Worm (Caenorhabditis elegans) whole organism, late embryonic: Measurements from ENCODE around the gene emb-1.

Experiments
- pha-4 ChIP-seq: fragments of 150-350 bp; optimal IDR thresholded peaks from 2 replicates; lab custom pipeline; 2018; ENCODE audit warnings: missing biosample characterization, missing genetic modification reagents, missing genetic modification characterization
- sdc-2 ChIP-seq: sonication (generic microtip); optimal IDR thresholded peaks from 2 replicates; lab custom pipeline; 2016; ENCODE audit warnings: missing genotype, missing genetic modification characterization, missing compliant biosample characterization
- tbx-2 ChIP-seq: sonication (generic microtip); optimal IDR thresholded peaks from 2 replicates; lab custom pipeline; 2016; ENCODE audit warnings: missing genetic modification characterization, missing compliant biosample characterization
- ztf-16 ChIP-seq: sonication (generic microtip); optimal IDR thresholded peaks from 2 replicates; lab custom pipeline; 2017; ENCODE audit warnings: missing genetic modification characterization, missing compliant biosample characterization

DNA sequence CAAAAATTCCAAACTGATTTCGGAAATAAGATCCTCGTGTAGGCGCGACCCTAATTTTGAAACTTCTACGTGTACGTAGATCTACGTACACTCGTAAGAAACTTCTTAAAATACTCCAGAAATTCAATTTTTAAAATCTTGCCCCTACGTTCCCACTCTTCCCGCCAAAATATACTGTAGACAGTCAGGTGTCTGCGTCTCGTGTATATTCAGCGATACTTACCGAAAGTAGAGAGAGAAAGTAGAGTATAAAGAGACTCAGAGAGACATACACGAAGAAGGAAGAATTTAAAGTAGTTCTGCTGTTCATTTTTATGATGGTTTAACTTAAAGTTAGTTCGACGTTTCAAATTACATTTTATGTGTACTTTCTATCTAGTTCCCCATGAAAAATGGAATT lies 20.0 kb downstream of the emb-1 start:
- TF ChIP-seq sdc-2 (tag; lab: Kevin White, UChicago), result no peak
- no peak for TF ChIP-seq pha-4 (tag; lab: Kevin White, UChicago)
- no peak for TF ChIP-seq tbx-2 (tag; lab: Kevin White, UChicago)
- TF ChIP-seq ztf-16 (tag; lab: Kevin White, UChicago), result no peak
